Worm (Caenorhabditis elegans): Measurements from ENCODE around the gene Y43F8B.11.

Gene Y43F8B.11

ce11 chrV:19468083-19468482, 2.4 kb upstream of the Y43F8B.11 start, which contains the start of gene Y43F8B.12:
Gene Y43F8B.12 (plus strand): TSS chrV:19468383.
- TF ChIP-seq ztf-23 (GFP tag; IDR thresholded peaks at IDR 0.05), result no peak
- no peak for TF ChIP-seq ztf-29 (GFP tag; IDR thresholded peaks at IDR 0.05)
- TF ChIP-seq flt-1 (GFP tag; IDR thresholded peaks at IDR 0.05), result no peak
- TF ChIP-seq tab-1 (GFP tag; IDR thresholded peaks at IDR 0.05), result no peak
- no peak for TF ChIP-seq ref-1 (GFP tag; conservative IDR thresholded peaks at IDR 0.05)
- no peak for TF ChIP-seq med-1 (GFP tag; optimal IDR thresholded peaks at IDR 0.05; ENCODE audit: insufficient read depth)
- TF ChIP-seq cog-1 (tag; optimal IDR thresholded peaks at IDR 0.05), result no peak
- no peak for TF ChIP-seq T22C8.4 (GFP tag; IDR thresholded peaks at IDR 0.05)
- no peak for TF ChIP-seq klf-2 (GFP tag; conservative IDR thresholded peaks at IDR 0.05)

ce11 chrV:19473842-19474514, 3.5 kb downstream of the Y43F8B.11 start, which contains the start of gene Y43F8B.10:
Gene Y43F8B.10 (plus strand): TSS chrV:19474464.
- TF ChIP-seq tab-1 (GFP tag; IDR thresholded peaks at IDR 0.05) (no peak), T22C8.4 (GFP tag; IDR thresholded peaks at IDR 0.05) (no peak), klf-2 (GFP tag; conservative IDR thresholded peaks at IDR 0.05) (no peak), med-1 (GFP tag; optimal IDR thresholded peaks at IDR 0.05; ENCODE audit: insufficient read depth) (no peak), ztf-23 (GFP tag; IDR thresholded peaks at IDR 0.05) (no peak), ref-1 (GFP tag; conservative IDR thresholded peaks at IDR 0.05) (no peak), ztf-29 (GFP tag; IDR thresholded peaks at IDR 0.05) (no peak), flt-1 (GFP tag; IDR thresholded peaks at IDR 0.05) (no peak)

- no peak for TF ChIP-seq ref-1 (GFP tag; conservative IDR thresholded peaks at IDR 0.05)
- no peak for TF ChIP-seq ztf-29 (GFP tag; IDR thresholded peaks at IDR 0.05)
- TF ChIP-seq flt-1 (GFP tag; IDR thresholded peaks at IDR 0.05), result no peak
- TF ChIP-seq med-1 (GFP tag; optimal IDR thresholded peaks at IDR 0.05; ENCODE audit: insufficient read depth), result no peak
- no peak for TF ChIP-seq cog-1 (tag; optimal IDR thresholded peaks at IDR 0.05)
- TF ChIP-seq tab-1 (GFP tag; IDR thresholded peaks at IDR 0.05), result no peak
- TF ChIP-seq ztf-23 (GFP tag; IDR thresholded peaks at IDR 0.05), result no peak
- no peak for TF ChIP-seq T22C8.4 (GFP tag; IDR thresholded peaks at IDR 0.05)
- no peak for TF ChIP-seq klf-2 (GFP tag; conservative IDR thresholded peaks at IDR 0.05)
These were observed 6.8 kb downstream of the Y43F8B.11 start for ce11 chrV:19477302-19477701.

ce11 chrV:19477852-19478251, 7.4 kb downstream of the Y43F8B.11 start, which contains the start of gene Y43F8B.9:
Gene Y43F8B.9 (plus strand): TSS chrV:19478152.
- TF ChIP-seq ztf-23 (GFP tag; IDR thresholded peaks at IDR 0.05), result no peak
- TF ChIP-seq tab-1 (GFP tag; IDR thresholded peaks at IDR 0.05), result no peak
- TF ChIP-seq T22C8.4 (GFP tag; IDR thresholded peaks at IDR 0.05), result no peak
- no peak for TF ChIP-seq ref-1 (GFP tag; conservative IDR thresholded peaks at IDR 0.05)
- TF ChIP-seq cog-1 (tag; optimal IDR thresholded peaks at IDR 0.05), result no peak
- no peak for TF ChIP-seq med-1 (GFP tag; optimal IDR thresholded peaks at IDR 0.05; ENCODE audit: insufficient read depth)
- TF ChIP-seq flt-1 (GFP tag; IDR thresholded peaks at IDR 0.05), result no peak
- no peak for TF ChIP-seq ztf-29 (GFP tag; IDR thresholded peaks at IDR 0.05)
- TF ChIP-seq klf-2 (GFP tag; conservative IDR thresholded peaks at IDR 0.05), result no peak

- TF ChIP-seq ztf-29 (GFP tag; IDR thresholded peaks at IDR 0.05) (no peak), ref-1 (GFP tag; conservative IDR thresholded peaks at IDR 0.05) (no peak), ztf-23 (GFP tag; IDR thresholded peaks at IDR 0.05) (no peak), med-1 (GFP tag; optimal IDR thresholded peaks at IDR 0.05; ENCODE audit: insufficient read depth) (no peak), klf-2 (GFP tag; conservative IDR thresholded peaks at IDR 0.05) (no peak), flt-1 (GFP tag; IDR thresholded peaks at IDR 0.05) (no peak), cog-1 (tag; optimal IDR thresholded peaks at IDR 0.05) (no peak), tab-1 (GFP tag; IDR thresholded peaks at IDR 0.05) (no peak), T22C8.4 (GFP tag; IDR thresholded peaks at IDR 0.05) (no peak)
These were observed 12.1 kb downstream of the Y43F8B.11 start, which contains the start of gene Y43F8B.22 for ce11 chrV:19482535-19482934. Gene Y43F8B.22 (plus strand): TSS chrV:19482835.

ce11 chrV:19484507-19484906, 14.0 kb downstream of the Y43F8B.11 start, which contains the start of gene Y43F8B.17:
Gene Y43F8B.17 (plus strand): TSS chrV:19484721.
- TF ChIP-seq ztf-29 (GFP tag; IDR thresholded peaks at IDR 0.05) (no peak), med-1 (GFP tag; optimal IDR thresholded peaks at IDR 0.05; ENCODE audit: insufficient read depth) (no peak), ztf-23 (GFP tag; IDR thresholded peaks at IDR 0.05) (no peak), cog-1 (tag; optimal IDR thresholded peaks at IDR 0.05) (no peak), flt-1 (GFP tag; IDR thresholded peaks at IDR 0.05) (no peak), klf-2 (GFP tag; conservative IDR thresholded peaks at IDR 0.05) (no peak), ref-1 (GFP tag; conservative IDR thresholded peaks at IDR 0.05) (no peak)

- TF ChIP-seq klf-2 (GFP tag; conservative IDR thresholded peaks at IDR 0.05) (no peak), flt-1 (GFP tag; IDR thresholded peaks at IDR 0.05) (no peak), T22C8.4 (GFP tag; IDR thresholded peaks at IDR 0.05) (no peak), ref-1 (GFP tag; conservative IDR thresholded peaks at IDR 0.05) (no peak), ztf-23 (GFP tag; IDR thresholded peaks at IDR 0.05) (no peak), med-1 (GFP tag; optimal IDR thresholded peaks at IDR 0.05; ENCODE audit: insufficient read depth) (no peak), tab-1 (GFP tag; IDR thresholded peaks at IDR 0.05) (no peak), cog-1 (tag; optimal IDR thresholded peaks at IDR 0.05) (no peak), ztf-29 (GFP tag; IDR thresholded peaks at IDR 0.05) (no peak)
These were observed 14.8 kb downstream of the Y43F8B.11 start, which contains the start of gene Y43F8B.28 for ce11 chrV:19485261-19485660. Gene Y43F8B.28 (plus strand): TSS chrV:19485319.

- TF ChIP-seq tab-1 (GFP tag; IDR thresholded peaks at IDR 0.05) (no peak), klf-2 (GFP tag; conservative IDR thresholded peaks at IDR 0.05) (no peak), cog-1 (tag; optimal IDR thresholded peaks at IDR 0.05) (no peak), med-1 (GFP tag; optimal IDR thresholded peaks at IDR 0.05; ENCODE audit: insufficient read depth) (no peak), ztf-29 (GFP tag; IDR thresholded peaks at IDR 0.05) (no peak), flt-1 (GFP tag; IDR thresholded peaks at IDR 0.05) (no peak), ztf-23 (GFP tag; IDR thresholded peaks at IDR 0.05) (no peak), T22C8.4 (GFP tag; IDR thresholded peaks at IDR 0.05) (no peak), ref-1 (GFP tag; conservative IDR thresholded peaks at IDR 0.05) (no peak)
These were observed 15.2 kb downstream of the Y43F8B.11 start, which contains the start of gene Y43F8B.18 for ce11 chrV:19485690-19486089. Gene Y43F8B.18 (plus strand): TSS chrV:19485990.

ce11 chrV:19490461-19490860, 20.0 kb downstream of the Y43F8B.11 start, which contains the start of gene Y43F8B.7:
Gene Y43F8B.7 (plus strand): TSS chrV:19490761.
- TF ChIP-seq ref-1 (GFP tag; conservative IDR thresholded peaks at IDR 0.05) (no peak), T22C8.4 (GFP tag; IDR thresholded peaks at IDR 0.05) (no peak), flt-1 (GFP tag; IDR thresholded peaks at IDR 0.05) (no peak), tab-1 (GFP tag; IDR thresholded peaks at IDR 0.05) (no peak), ztf-23 (GFP tag; IDR thresholded peaks at IDR 0.05) (no peak), klf-2 (GFP tag; conservative IDR thresholded peaks at IDR 0.05) (no peak), ztf-29 (GFP tag; IDR thresholded peaks at IDR 0.05) (no peak), cog-1 (tag; optimal IDR thresholded peaks at IDR 0.05) (no peak), med-1 (GFP tag; optimal IDR thresholded peaks at IDR 0.05; ENCODE audit: insufficient read depth) (no peak)

All from whole organism, midembryonic.